Fruit fly (Drosophila melanogaster): Measurements from ENCODE around the gene Hakai.

Hakai gene

DNA sequence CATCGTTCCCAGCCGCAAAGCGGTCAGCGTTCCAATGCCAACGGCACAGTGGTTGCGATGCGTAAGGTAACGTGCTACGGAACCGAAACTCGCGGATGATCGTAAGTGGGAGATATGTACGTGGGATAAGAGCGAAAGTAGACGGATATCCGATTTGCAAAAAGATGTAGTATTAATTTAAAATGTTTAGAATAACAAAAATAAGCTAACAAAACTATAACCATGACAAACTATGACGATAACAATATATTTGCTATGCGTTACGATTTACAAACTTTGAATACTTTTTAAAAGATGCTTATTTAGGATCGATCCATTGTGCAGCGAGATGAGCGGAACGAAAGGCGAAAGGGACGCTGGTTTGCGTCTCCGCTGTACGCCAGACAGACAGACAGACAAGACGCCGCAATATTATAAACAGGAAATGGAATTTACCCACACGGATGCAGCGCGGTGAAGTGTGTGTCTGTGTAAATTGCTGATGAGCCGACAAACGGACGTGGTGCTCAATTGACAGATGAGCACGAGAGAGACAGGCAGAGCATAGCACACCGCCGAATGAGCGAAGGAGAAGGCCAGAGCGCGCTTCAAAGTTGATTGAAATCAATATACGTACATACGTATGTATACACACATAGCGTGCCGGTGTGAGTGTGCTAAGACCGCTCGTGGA lies 6.5 kb downstream of the Hakai start (continued):
- TF ChIP-seq slou (GFP tag; optimal IDR thresholded peaks at IDR 0.05): peak; percentile 96
- TF ChIP-seq CoRest (tag; optimal IDR thresholded peaks at IDR 0.05): peak; percentile 98
- peak; percentile 82 for TF ChIP-seq zen (tag; optimal IDR thresholded peaks at IDR 0.05)
- TF ChIP-seq CG15479 (GFP tag; optimal IDR thresholded peaks at IDR 0.05): peak; percentile 77
- peak; percentile 89 for TF ChIP-seq cato (GFP tag; optimal IDR thresholded peaks at IDR 0.05; ENCODE audit: borderline replicate concordance)
- TF ChIP-seq sqz (GFP tag; optimal IDR thresholded peaks at IDR 0.05): peak; percentile 86
- TF ChIP-seq CG4820 (GFP tag; optimal IDR thresholded peaks at IDR 0.05): peak; percentile 94
- peak; percentile 60 for TF ChIP-seq yki (optimal IDR thresholded peaks at IDR 0.05)
- peak; percentile 98 for TF ChIP-seq CG4424 (GFP tag; optimal IDR thresholded peaks at IDR 0.05)
- peak; percentile 100 for TF ChIP-seq pfk (GFP tag; optimal IDR thresholded peaks at IDR 0.05)
- peak; percentile 87 for TF ChIP-seq oc (tag; optimal IDR thresholded peaks at IDR 0.05)
- peak; percentile 91 for TF ChIP-seq CG15601 (tag; optimal IDR thresholded peaks at IDR 0.05)
- TF ChIP-seq kah (GFP tag; optimal IDR thresholded peaks at IDR 0.05): peak; percentile 86
- no peak for TF ChIP-seq CG2129 (GFP tag; IDR thresholded peaks at IDR 0.05; ENCODE audit: partially characterized antibody)
- TF ChIP-seq Awh (GFP tag; IDR thresholded peaks at IDR 0.05): peak; percentile 81; the same call in 1 of the 2 replicates
- peak; percentile 91 for TF ChIP-seq CG2875 (GFP tag; optimal IDR thresholded peaks at IDR 0.05)
- peak; percentile 84 for TF ChIP-seq Poxn (GFP tag; IDR thresholded peaks at IDR 0.05)
- TF ChIP-seq CG2202 (tag; optimal IDR thresholded peaks at IDR 0.05): peak; percentile 87
- peak; percentile 63 for TF ChIP-seq HmgD (GFP tag; optimal IDR thresholded peaks at IDR 0.05)
- peak; percentile 98 for TF ChIP-seq chn (GFP tag; optimal IDR thresholded peaks at IDR 0.05)
- peak; percentile 94 for TF ChIP-seq CG11695 (GFP tag; IDR thresholded peaks at IDR 0.05)
- TF ChIP-seq danr (GFP tag; IDR thresholded peaks at IDR 0.05): peak; percentile 94
- peak; percentile 85 for TF ChIP-seq Nf-YB (GFP tag; optimal IDR thresholded peaks at IDR 0.05)
- TF ChIP-seq Hand (GFP tag; optimal IDR thresholded peaks at IDR 0.05): peak; percentile 85
- TF ChIP-seq CG1529 (GFP tag; optimal IDR thresholded peaks at IDR 0.05): peak; percentile 91
- TF ChIP-seq Lpt (GFP tag; optimal IDR thresholded peaks at IDR 0.05): no peak
- peak; percentile 98 for TF ChIP-seq pho (GFP tag; optimal IDR thresholded peaks at IDR 0.05)
- peak; percentile 94 for TF ChIP-seq NC2α (GFP tag; optimal IDR thresholded peaks at IDR 0.05)
- TF ChIP-seq grau (tag; optimal IDR thresholded peaks at IDR 0.05): peak; percentile 96
- peak; percentile 78 for TF ChIP-seq E2f2 (GFP tag; IDR thresholded peaks at IDR 0.05)
- TF ChIP-seq CG3995 (GFP tag; optimal IDR thresholded peaks at IDR 0.05): peak; percentile 67
- TF ChIP-seq CG6272 (GFP tag; IDR thresholded peaks at IDR 0.05): peak; percentile 94
- peak; percentile 89 for TF ChIP-seq B-H1 (GFP tag; IDR thresholded peaks at IDR 0.05)
- TF ChIP-seq slbo (GFP tag; IDR thresholded peaks at IDR 0.05): peak; percentile 96
- peak; percentile 99 for TF ChIP-seq CG17361 (GFP tag; IDR thresholded peaks at IDR 0.05)
- TF ChIP-seq fru (optimal IDR thresholded peaks at IDR 0.05): no peak
- peak; percentile 78 for TF ChIP-seq grn (GFP tag; optimal IDR thresholded peaks at IDR 0.05)
- TF ChIP-seq Bgb (GFP tag; IDR thresholded peaks at IDR 0.05; ENCODE audit: partially characterized antibody): no peak; the same call in 1 of the 2 replicates
- TF ChIP-seq insv (GFP tag; optimal IDR thresholded peaks at IDR 0.05): peak; percentile 67 to 85
- peak; percentile 92 for TF ChIP-seq croc (GFP tag; conservative IDR thresholded peaks at IDR 0.05)
- TF ChIP-seq MESR4 (GFP tag; optimal IDR thresholded peaks at IDR 0.05): no peak
- peak; percentile 98 for TF ChIP-seq HLHmδ (GFP tag; optimal IDR thresholded peaks at IDR 0.05)
- peak; percentile 89 for TF ChIP-seq chinmo (GFP tag; IDR thresholded peaks at IDR 0.05; ENCODE audit: partially characterized antibody)
- TF ChIP-seq Sin3A (optimal IDR thresholded peaks at IDR 0.05): no peak
- TF ChIP-seq amos (GFP tag; IDR thresholded peaks at IDR 0.05; ENCODE audit: partially characterized antibody): peak; percentile 27; the same call in 1 of the 2 replicates
- peak; percentile 78 for TF ChIP-seq Doc2 (GFP tag; IDR thresholded peaks at IDR 0.05)
- TF ChIP-seq pum (GFP tag; optimal IDR thresholded peaks at IDR 0.05): peak; percentile 96
- peak; percentile 97 to 98 for TF ChIP-seq dpn (GFP tag; optimal IDR thresholded peaks at IDR 0.05)
- TF ChIP-seq CG3847 (GFP tag; IDR thresholded peaks at IDR 0.05): peak; percentile 95
- TF ChIP-seq CG34376 (GFP tag; optimal IDR thresholded peaks at IDR 0.05): peak; percentile 88
- 0 out of 2 replicates have a peak, but pooled peaks have one; percentile 42 for TF ChIP-seq sim (GFP tag; IDR thresholded peaks at IDR 0.05)

All from whole organism, embryonic.